Worm (Caenorhabditis elegans) whole organism, L3 larva: ENCODE data around the gene Y48C3A.12.

Experiments
- jun-1 ChIP-seq: fragments of 150-350 bp; optimal IDR thresholded peaks from 2 replicates; lab custom pipeline; 2014; ENCODE audit warnings: missing biosample characterization, missing genetic modification reagents, missing genetic modification characterization
- nhr-23 ChIP-seq: fragments of 150-350 bp; optimal IDR thresholded peaks from 2 replicates; lab custom pipeline; 2014; ENCODE audit warnings: missing biosample characterization, missing genetic modification reagents, missing genetic modification characterization
- tbx-2 ChIP-seq: sonication (generic microtip); optimal IDR thresholded peaks from 2 replicates; lab custom pipeline; 2016; ENCODE audit warnings: mild to moderate bottlenecking, missing genetic modification characterization, missing compliant biosample characterization
- unc-62 ChIP-seq: fragments of 150-350 bp; sonication (generic microtip); optimal IDR thresholded peaks from 4 replicates; lab custom pipeline; 2014; ENCODE audit warnings: missing biosample characterization, missing genetic modification reagents, missing genetic modification characterization
- ztf-11 ChIP-seq: fragments of 150-350 bp; optimal IDR thresholded peaks from 2 replicates; lab custom pipeline; 2014; ENCODE audit warnings: missing biosample characterization, missing genetic modification characterization

DNA sequence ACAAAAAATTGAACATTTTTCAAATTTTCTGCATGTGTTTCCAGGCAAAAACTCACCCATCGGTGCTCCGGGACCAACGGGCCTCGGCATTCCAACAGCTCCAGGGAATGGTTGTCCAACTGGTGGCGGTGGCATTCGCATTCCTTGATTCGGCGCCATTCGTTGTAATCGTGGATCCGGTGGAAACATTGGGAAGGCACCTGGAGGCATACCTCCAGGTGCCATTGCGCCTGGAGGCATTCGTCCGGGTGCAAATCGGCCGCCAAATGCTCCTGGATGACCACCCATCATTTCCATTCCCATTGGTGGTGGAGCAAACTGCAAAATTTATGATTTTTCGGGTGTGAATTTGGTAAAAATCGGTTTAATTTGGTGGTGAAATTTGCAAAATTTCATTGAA lies 49.7 kb upstream of the Y48C3A.12 start:
- TF ChIP-seq jun-1 (no peak), nhr-23 (no peak), unc-62 (GFP tag; lab: Kevin White, UChicago) (no peak), ztf-11 (tag; lab: Kevin White, UChicago) (no peak), tbx-2 (tag; lab: Kevin White, UChicago) (no peak)
